Worm (Caenorhabditis elegans) whole organism, L4/young adult: ENCODE data around the gene msp-113.
A peak's percentile ranks its signal among the peaks of the same experiment; 100 is the strongest.

Source experiments
- W03F9.2 ChIP-seq: fragments of 150-350 bp; optimal IDR thresholded peaks from 2 replicates; lab custom pipeline; 2014; ENCODE audit warnings: missing biosample characterization, missing genetic modification characterization
- dao-5 ChIP-seq: sonication (generic microtip); optimal IDR thresholded peaks from 2 replicates; lab custom pipeline; 2016; ENCODE audit warnings: missing genotype, missing genetic modification characterization, moderate library complexity, missing compliant biosample characterization
- him-1 ChIP-seq: sonication (generic microtip); optimal IDR thresholded peaks from 2 replicates; lab custom pipeline; 2016; ENCODE audit warnings: missing genotype, missing genetic modification reagents, missing genetic modification characterization, missing compliant biosample characterization

Gene msp-113

DNA sequence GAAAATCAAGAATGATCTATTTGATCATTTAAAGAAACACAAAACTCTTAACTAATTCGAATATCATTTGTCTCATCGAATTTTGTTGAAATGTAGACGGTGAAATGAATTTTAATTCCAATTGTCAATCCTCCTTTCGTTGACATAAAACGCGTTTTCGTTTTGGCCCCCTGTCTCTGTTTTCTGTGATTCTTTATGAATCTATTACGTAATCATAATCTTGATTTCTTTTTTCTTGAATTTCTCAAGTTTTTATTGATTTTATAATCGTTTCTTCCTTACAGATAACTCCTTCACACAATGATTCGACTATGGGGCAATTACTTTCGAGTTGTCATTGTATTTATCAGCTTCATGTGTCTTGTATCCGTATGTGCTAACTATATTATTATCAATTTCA lies 34.4 kb downstream of the msp-113 start, which contains the start of gene Y4C6B.3:
Gene Y4C6B.3, plus strand, starts transcription at position 301 of the 400 bp plus-strand sequence.
- TF ChIP-seq him-1 (tag; lab: Kevin White, UChicago): no peak
- TF ChIP-seq dao-5: no peak
- no peak for TF ChIP-seq W03F9.2 (tag; lab: Kevin White, UChicago)

DNA sequence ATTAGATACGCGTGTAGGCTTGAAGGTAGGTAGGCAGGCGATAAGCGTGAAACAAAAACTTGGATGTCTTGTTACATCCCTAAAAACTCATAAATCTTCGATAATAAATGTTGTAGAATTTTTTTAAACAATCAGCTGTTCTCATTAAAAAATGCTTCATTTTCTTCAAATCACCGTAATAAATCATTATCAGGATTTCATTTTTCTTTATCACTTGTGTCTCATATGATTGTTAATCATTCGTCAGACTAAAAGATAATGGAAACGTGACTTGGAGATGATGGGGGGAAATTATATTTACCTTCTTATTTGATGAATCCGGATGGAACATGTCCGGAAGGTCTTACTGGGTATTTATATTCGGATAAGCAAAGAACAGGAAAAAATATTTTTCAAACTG lies 35.7 kb downstream of the msp-113 start:
- TF ChIP-seq him-1 (tag; lab: Kevin White, UChicago) (no peak), W03F9.2 (tag; lab: Kevin White, UChicago) (no peak), dao-5 (no peak)

DNA sequence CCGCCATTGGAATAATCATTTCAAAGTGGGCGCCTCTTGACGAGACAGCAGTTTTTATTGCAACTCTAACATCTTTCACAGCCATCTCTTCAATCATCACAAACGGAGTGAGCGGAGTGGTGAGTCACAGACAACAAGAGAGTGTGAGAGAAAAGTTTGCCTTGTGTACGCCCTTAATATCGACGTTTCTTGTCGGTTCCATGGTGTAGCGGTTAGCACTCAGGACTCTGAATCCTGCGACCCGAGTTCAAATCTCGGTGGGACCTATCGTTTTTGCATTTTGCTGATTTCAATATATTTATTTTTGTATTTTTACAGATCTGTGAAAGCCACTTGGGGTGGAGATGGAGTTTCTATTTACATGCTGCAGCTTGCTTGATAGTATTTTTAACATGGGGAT lies 36.8 kb downstream of the msp-113 start:
- peak; percentile 22 for TF ChIP-seq dao-5
- TF ChIP-seq him-1 (tag; lab: Kevin White, UChicago): no peak

DNA sequence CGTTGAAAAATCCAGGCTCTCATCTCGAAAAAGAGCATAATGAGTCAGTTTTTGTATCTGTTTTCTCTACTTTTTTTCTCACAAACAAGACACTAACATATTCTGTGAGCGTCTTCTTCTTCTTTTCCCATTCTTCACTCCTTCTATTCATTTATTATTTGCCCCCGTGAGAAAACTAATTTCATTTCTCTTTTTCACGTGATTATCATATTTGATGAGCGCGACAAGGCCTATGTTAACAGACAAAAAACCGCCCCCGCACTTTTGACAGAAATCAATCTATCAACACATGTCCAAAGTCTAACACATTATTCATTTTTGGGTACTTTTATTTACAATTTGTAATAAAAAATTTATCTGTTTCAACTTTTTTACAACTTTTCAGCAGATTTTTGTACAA lies 39.9 kb downstream of the msp-113 start:
- TF ChIP-seq dao-5 (no peak), W03F9.2 (tag; lab: Kevin White, UChicago) (no peak), him-1 (tag; lab: Kevin White, UChicago) (no peak)

DNA sequence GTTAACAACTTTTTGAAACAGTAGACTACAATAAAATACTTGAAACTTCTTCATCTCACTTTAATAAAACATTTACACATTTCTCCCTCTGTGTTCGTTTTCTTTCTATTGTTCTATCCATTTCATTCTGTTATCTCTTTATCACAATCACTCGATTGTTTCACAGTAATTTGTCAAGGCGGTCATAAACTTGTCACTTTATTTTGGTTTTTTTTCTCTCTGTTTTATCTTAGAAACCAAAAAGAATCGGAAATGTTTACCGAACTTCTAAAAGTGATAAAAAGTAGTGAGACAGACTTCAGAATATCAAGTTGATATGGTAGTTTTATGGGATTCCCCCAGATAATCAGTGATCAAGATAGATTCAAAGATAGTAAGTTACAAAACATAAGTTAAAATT lies 41.5 kb downstream of the msp-113 start, which contains the start of gene Y4C6B.2:
Gene Y4C6B.2, plus strand, starts transcription at position 320 of the 400 bp plus-strand sequence.
- TF ChIP-seq W03F9.2 (tag; lab: Kevin White, UChicago) (no peak), him-1 (tag; lab: Kevin White, UChicago) (no peak), dao-5 (no peak)

DNA sequence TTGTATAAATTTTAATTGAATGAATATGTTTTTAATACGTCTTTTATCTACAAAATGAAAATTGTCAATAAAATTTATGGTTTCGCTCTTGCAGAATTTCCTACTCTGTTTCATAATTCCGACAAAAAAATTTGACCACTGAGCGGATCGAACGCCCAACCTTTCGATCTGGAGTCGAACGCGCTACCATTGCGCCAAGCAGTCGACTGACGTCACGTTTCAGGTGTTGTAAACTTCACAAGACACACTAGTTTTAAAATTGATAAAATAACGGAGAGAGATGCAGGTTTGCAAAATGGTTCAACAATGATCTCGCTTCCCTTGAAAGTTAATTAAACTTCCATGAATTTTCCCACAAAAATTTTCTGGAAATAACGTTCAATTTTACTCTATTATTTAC lies 46.4 kb downstream of the msp-113 start:
- TF ChIP-seq W03F9.2 (tag; lab: Kevin White, UChicago): peak; percentile 10
- TF ChIP-seq him-1 (tag; lab: Kevin White, UChicago): no peak
